Worm (Caenorhabditis elegans) whole organism, midembryonic: ENCODE measurements around the gene srh-138.

ENCODE experiments used
- T22C8.4 ChIP-seq: fragments of 200-800 bp; sonication (Bioruptor generic); IDR thresholded peaks from 2 replicates; pipeline ENCODE4 v1.3.6; 2022; ENCODE audit warnings: missing genetic modification characterization, missing compliant biosample characterization
- cog-1 ChIP-seq: sonication (generic microtip); optimal IDR thresholded peaks from 2 replicates; lab custom pipeline; 2016; ENCODE audit warnings: missing genetic modification characterization, missing compliant biosample characterization
- flt-1 ChIP-seq: fragments of 200-800 bp; sonication (Bioruptor generic); IDR thresholded peaks from 2 replicates; pipeline ENCODE4 v1.3.6; 2022; ENCODE audit warnings: missing genetic modification characterization, missing compliant biosample characterization
- klf-2 ChIP-seq: fragments of 200-800 bp; sonication (Bioruptor generic); conservative IDR thresholded peaks from 2 replicates; pipeline ENCODE4 v1.3.6; 2022; ENCODE audit warnings: missing genetic modification reagents, missing genetic modification characterization, missing compliant biosample characterization
- med-1 ChIP-seq: sonication (generic microtip); optimal IDR thresholded peaks from 2 replicates; lab custom pipeline; 2017; ENCODE audit warnings: missing genetic modification characterization, mild to moderate bottlenecking, missing compliant biosample characterization, antibody characterized with exemption, missing genetic modification reagents; ENCODE audit not compliant: insufficient read depth
- ref-1 ChIP-seq: fragments of 200-800 bp; sonication (Bioruptor generic); conservative IDR thresholded peaks from 2 replicates; pipeline ENCODE4 v1.3.6; 2022; ENCODE audit warnings: missing genetic modification reagents, missing genetic modification characterization, missing compliant biosample characterization
- tab-1 ChIP-seq: fragments of 200-800 bp; sonication (Bioruptor generic); IDR thresholded peaks from 2 replicates; pipeline ENCODE4 v1.3.6; 2022; ENCODE audit warnings: missing genetic modification characterization, missing compliant biosample characterization
- ztf-23 ChIP-seq: fragments of 200-800 bp; sonication (Bioruptor generic); IDR thresholded peaks from 2 replicates; pipeline ENCODE4 v1.3.6; 2022; ENCODE audit warnings: missing genetic modification reagents, missing genetic modification characterization, missing compliant biosample characterization
- ztf-29 ChIP-seq: fragments of 200-800 bp; sonication (Bioruptor generic); IDR thresholded peaks from 2 replicates; pipeline ENCODE4 v1.3.6; 2022; ENCODE audit warnings: missing genetic modification reagents, missing genetic modification characterization, missing compliant biosample characterization

- no peak for TF ChIP-seq T22C8.4 (GFP tag; lab: Robert Waterston, UW)
- TF ChIP-seq flt-1 (GFP tag; lab: Robert Waterston, UW): no peak
- no peak for TF ChIP-seq ref-1
- no peak for TF ChIP-seq cog-1 (tag; lab: Kevin White, UChicago)
- TF ChIP-seq ztf-23 (GFP tag; lab: Robert Waterston, UW): no peak
- TF ChIP-seq ztf-29 (GFP tag; lab: Robert Waterston, UW): no peak
- no peak for TF ChIP-seq tab-1 (GFP tag; lab: Robert Waterston, UW)
- no peak for TF ChIP-seq med-1 (GFP tag; lab: Kevin White, UChicago)
- no peak for TF ChIP-seq klf-2
Observed at ce11 chrV:16429503-16429902, 41.3 kb downstream of the srh-138 start, which contains the start of gene F26D2.10.
